Worm (Caenorhabditis elegans) whole organism, mixed stage, embryonic: Measurements from ENCODE around the gene lgc-49.

Experiments used
- lin-32 ChIP-seq: fragments of 200-800 bp; sonication (Bioruptor generic); optimal IDR thresholded peaks from 2 replicates; lab custom pipeline; 2018; ENCODE audit warnings: mild to moderate bottlenecking, missing genetic modification characterization, missing compliant biosample characterization
- mep-1 ChIP-seq: fragments of 150-350 bp; optimal IDR thresholded peaks from 2 replicates; lab custom pipeline; 2017; ENCODE audit warnings: missing biosample characterization, missing genetic modification reagents, missing genetic modification characterization, inconsistent platforms
- nhr-76 ChIP-seq: sonication (generic microtip); optimal IDR thresholded peaks from 2 replicates; lab custom pipeline; 2017; ENCODE audit warnings: missing biosample characterization, missing genetic modification characterization
- unc-62 ChIP-seq: fragments of 150-350 bp; optimal IDR thresholded peaks from 2 replicates; lab custom pipeline; 2014; ENCODE audit warnings: missing biosample characterization, missing genetic modification reagents, missing genetic modification characterization
- ztf-11 ChIP-seq: fragments of 150-350 bp; optimal IDR thresholded peaks from 2 replicates; lab custom pipeline; 2014; ENCODE audit warnings: missing biosample characterization, missing genetic modification characterization

DNA sequence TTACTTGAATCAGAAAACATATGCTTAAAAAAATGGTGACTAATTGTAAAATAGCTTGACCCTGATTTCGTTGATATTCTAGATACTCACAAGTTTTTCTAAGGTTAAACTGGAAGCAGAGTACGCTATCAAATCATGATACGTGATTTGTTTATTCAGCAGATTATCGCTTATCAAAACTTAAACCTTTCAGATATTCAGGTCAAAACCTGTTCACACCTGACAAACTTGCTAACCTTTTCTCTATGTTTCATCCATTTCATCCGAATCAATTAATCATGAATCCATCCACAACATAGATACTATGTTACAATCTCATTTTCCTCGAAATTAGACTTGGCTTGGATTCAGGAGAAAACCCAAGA is 43.3 kb upstream of the lgc-49 start:
- TF ChIP-seq unc-62 (GFP tag; lab: Kevin White, UChicago) (no peak), ztf-11 (no peak), lin-32 (GFP tag; lab: Kevin White, UChicago) (no peak), nhr-76 (tag; lab: Kevin White, UChicago) (no peak), mep-1 (tag; lab: Kevin White, UChicago) (no peak)
